Fruit fly (Drosophila melanogaster): Measurements from ENCODE around the gene RanBP3.

Gene RanBP3

DNA sequence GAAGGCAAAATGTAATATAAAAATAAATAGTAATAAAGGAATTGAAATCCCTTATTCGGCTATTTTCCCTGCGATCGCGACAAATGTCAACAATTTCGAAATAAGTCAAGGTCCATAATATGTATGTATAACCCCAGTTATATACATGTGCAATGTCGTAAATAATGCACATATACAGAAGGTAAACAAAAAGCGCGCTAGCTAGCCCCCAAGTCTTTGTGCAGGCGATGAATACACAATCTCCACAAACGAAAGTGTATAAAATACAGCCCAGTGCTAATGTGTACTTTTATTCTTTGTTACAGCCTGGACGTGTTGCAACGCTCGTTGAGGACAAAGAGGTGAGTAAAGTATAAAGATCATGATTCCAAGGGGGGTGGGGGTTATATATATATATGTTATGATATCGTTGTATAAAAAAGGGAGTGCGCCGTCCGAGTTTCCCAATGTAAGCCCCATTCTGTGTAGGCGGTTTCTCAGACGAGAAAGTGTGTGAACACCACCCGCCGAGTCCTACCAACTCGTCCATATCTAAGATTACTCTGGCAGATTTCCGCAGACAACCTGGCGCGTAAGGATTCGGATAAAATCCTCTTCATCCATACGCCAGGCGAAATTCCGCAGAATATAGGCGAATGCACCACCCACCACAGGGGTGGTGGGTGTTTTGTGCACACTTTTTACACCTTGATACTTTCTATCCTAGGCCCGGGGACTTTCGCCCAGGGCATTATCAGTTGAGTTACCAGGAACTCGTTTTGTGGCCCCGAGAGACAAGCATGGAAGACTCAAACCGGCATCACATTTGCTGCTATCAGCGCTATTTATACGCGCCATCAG is 22.8 kb downstream of the RanBP3 start (continued):
- TF ChIP-seq sr (GFP tag; IDR thresholded peaks at IDR 0.05) (0 out of 3 replicates have a peak, but pooled peaks have one; percentile 36), CG11504 (tag; optimal IDR thresholded peaks at IDR 0.05) (peak; percentile 6), fd3F (GFP tag; optimal IDR thresholded peaks at IDR 0.05) (no peak), jigr1 (GFP tag; IDR thresholded peaks at IDR 0.05) (no peak), Dad (GFP tag; optimal IDR thresholded peaks at IDR 0.05) (no peak), CG1792 (GFP tag; optimal IDR thresholded peaks at IDR 0.05) (no peak), Sox102F (GFP tag; optimal IDR thresholded peaks at IDR 0.05) (no peak), hth (optimal IDR thresholded peaks at IDR 0.05) (no peak), dysf (GFP tag; IDR thresholded peaks at IDR 0.05) (0 out of 3 replicates have a peak, but pooled peaks have one; percentile 22), CG12219 (GFP tag; optimal IDR thresholded peaks at IDR 0.05) (peak; percentile 45), CG3065 (GFP tag; optimal IDR thresholded peaks at IDR 0.05) (no peak), CG13424 (tag; optimal IDR thresholded peaks at IDR 0.05) (peak; percentile 17), klu (GFP tag; IDR thresholded peaks at IDR 0.05) (peak; percentile 30; the same call in 1 of the 2 replicates), Mad (GFP tag; optimal IDR thresholded peaks at IDR 0.05) (no peak), Kr (GFP tag; optimal IDR thresholded peaks at IDR 0.05) (no peak), CG8388 (GFP tag; optimal IDR thresholded peaks at IDR 0.05) (no peak), org-1 (GFP tag; optimal IDR thresholded peaks at IDR 0.05) (no peak), CG2129 (GFP tag; IDR thresholded peaks at IDR 0.05; ENCODE audit: partially characterized antibody) (no peak), nom (GFP tag; optimal IDR thresholded peaks at IDR 0.05) (peak; percentile 61), Hr39 (optimal IDR thresholded peaks at IDR 0.05) (no peak), Sry-δ (GFP tag; optimal IDR thresholded peaks at IDR 0.05) (no peak), dmrt99B (tag; optimal IDR thresholded peaks at IDR 0.05) (peak; percentile 19), lilli (GFP tag; optimal IDR thresholded peaks at IDR 0.05) (peak; percentile 9), HHEX (GFP tag; optimal IDR thresholded peaks at IDR 0.05) (peak; percentile 35), amos (GFP tag; IDR thresholded peaks at IDR 0.05; ENCODE audit: partially characterized antibody) (peak; percentile 72; the same call in 1 of the 2 replicates), corto (GFP tag; optimal IDR thresholded peaks at IDR 0.05) (no peak), jumu (GFP tag; optimal IDR thresholded peaks at IDR 0.05) (no peak), az2 (GFP tag; optimal IDR thresholded peaks at IDR 0.05) (no peak), gfzf (GFP tag; optimal IDR thresholded peaks at IDR 0.05) (no peak), Oaz (GFP tag; IDR thresholded peaks at IDR 0.05) (no peak), CG12942 (GFP tag; optimal IDR thresholded peaks at IDR 0.05) (no peak), CG6813 (GFP tag; optimal IDR thresholded peaks at IDR 0.05) (no peak), CG12104 (GFP tag; optimal IDR thresholded peaks at IDR 0.05) (no peak), Ssrp (tag; optimal IDR thresholded peaks at IDR 0.05) (peak; percentile 55), br (optimal IDR thresholded peaks at IDR 0.05) (no peak), CG7987 (GFP tag; optimal IDR thresholded peaks at IDR 0.05) (peak; percentile 19), phol (tag; optimal IDR thresholded peaks at IDR 0.05) (no peak), CG12071 (GFP tag; optimal IDR thresholded peaks at IDR 0.05) (peak; percentile 20), CG34376 (GFP tag; optimal IDR thresholded peaks at IDR 0.05) (peak; percentile 96), caup (GFP tag; optimal IDR thresholded peaks at IDR 0.05; ENCODE audit: severe bottlenecking) (no peak), Taf1 (GFP tag; IDR thresholded peaks at IDR 0.05) (no peak), CG9817 (tag; optimal IDR thresholded peaks at IDR 0.05) (no peak), CG13624 (GFP tag; optimal IDR thresholded peaks at IDR 0.05) (no peak), slbo (GFP tag; IDR thresholded peaks at IDR 0.05) (no peak), sd (tag; optimal IDR thresholded peaks at IDR 0.05) (peak; percentile 92), vvl (GFP tag; IDR thresholded peaks at IDR 0.05) (peak; percentile 34; the same call in 1 of the 2 replicates), CG17568 (GFP tag; optimal IDR thresholded peaks at IDR 0.05) (no peak), CG10462 (GFP tag; optimal IDR thresholded peaks at IDR 0.05) (no peak), CG2889 (GFP tag; IDR thresholded peaks at IDR 0.05) (no peak)
